Fruit fly (Drosophila melanogaster): Measurements from ENCODE around the gene Pburs.

The Pburs gene

DNA sequence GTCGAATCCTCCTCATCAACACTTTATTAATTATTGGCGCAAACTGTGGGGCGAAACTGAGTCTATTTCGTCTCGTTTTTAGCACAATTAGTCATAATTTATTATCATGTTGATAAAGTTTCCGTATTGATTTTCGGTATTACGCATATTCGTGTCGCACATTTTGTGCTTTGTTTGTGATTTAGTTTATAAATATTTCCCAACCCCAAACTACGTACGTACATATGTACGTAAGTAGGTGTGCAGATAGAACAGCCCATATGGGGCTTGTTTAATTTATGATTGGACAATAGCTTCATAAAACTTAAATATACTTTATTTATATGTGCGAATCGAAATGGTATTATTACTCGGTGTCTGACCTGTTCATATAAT, 22.1 kb downstream of the Pburs start (continued):
- peak; percentile 20 for TF ChIP-seq CG7928 (GFP tag; optimal IDR thresholded peaks at IDR 0.05)
- no peak for TF ChIP-seq CG17802 (tag; optimal IDR thresholded peaks at IDR 0.05)
- 0 out of 2 replicates have a peak, but pooled peaks have one; percentile 31 for TF ChIP-seq CG10321 (GFP tag; IDR thresholded peaks at IDR 0.05)
- TF ChIP-seq CG7556 (GFP tag; optimal IDR thresholded peaks at IDR 0.05): no peak
- no peak for TF ChIP-seq z (GFP tag; IDR thresholded peaks at IDR 0.05)
- TF ChIP-seq HLH3B (GFP tag; IDR thresholded peaks at IDR 0.05): no peak
- 0 out of 3 replicates have a peak, but pooled peaks have one; percentile 0 for TF ChIP-seq CG17361 (GFP tag; IDR thresholded peaks at IDR 0.05)
- no peak for TF ChIP-seq cad (GFP tag; optimal IDR thresholded peaks at IDR 0.05)
- peak; percentile 46 for TF ChIP-seq fd3F (GFP tag; optimal IDR thresholded peaks at IDR 0.05)
- TF ChIP-seq CG18619 (GFP tag; optimal IDR thresholded peaks at IDR 0.05): no peak
- TF ChIP-seq HLHmδ (GFP tag; optimal IDR thresholded peaks at IDR 0.05): no peak
- no peak for TF ChIP-seq hbn (GFP tag; IDR thresholded peaks at IDR 0.05; ENCODE audit: partially characterized antibody)
- no peak for TF ChIP-seq CG4617 (GFP tag; optimal IDR thresholded peaks at IDR 0.05; ENCODE audit: borderline replicate concordance)
- TF ChIP-seq jumu (GFP tag; optimal IDR thresholded peaks at IDR 0.05): no peak
- TF ChIP-seq H2.0 (GFP tag; IDR thresholded peaks at IDR 0.05): no peak
- no peak for TF ChIP-seq CG14965 (GFP tag; optimal IDR thresholded peaks at IDR 0.05; ENCODE audit: borderline replicate concordance)
- TF ChIP-seq gt (GFP tag; IDR thresholded peaks at IDR 0.05): no peak
- TF ChIP-seq dpn (GFP tag; optimal IDR thresholded peaks at IDR 0.05): no peak
- no peak for TF ChIP-seq Awh (GFP tag; IDR thresholded peaks at IDR 0.05)
- TF ChIP-seq Dref (GFP tag; IDR thresholded peaks at IDR 0.05): no peak
- no peak for TF ChIP-seq CG15479 (GFP tag; optimal IDR thresholded peaks at IDR 0.05)
- no peak for TF ChIP-seq CG14050 (GFP tag; IDR thresholded peaks at IDR 0.05)
- no peak for TF ChIP-seq Usf (GFP tag; optimal IDR thresholded peaks at IDR 0.05)
- peak; percentile 51; the same call in 1 of the 2 replicates for TF ChIP-seq Atf6 (GFP tag; IDR thresholded peaks at IDR 0.05)
- TF ChIP-seq tap (tag; optimal IDR thresholded peaks at IDR 0.05): no peak
- TF ChIP-seq inv (GFP tag; IDR thresholded peaks at IDR 0.05; ENCODE audit: partially characterized antibody): no peak
- TF ChIP-seq row (GFP tag; IDR thresholded peaks at IDR 0.05): no peak
- no peak for TF ChIP-seq BEAF-32 (GFP tag; optimal IDR thresholded peaks at IDR 0.05)
- no peak for TF ChIP-seq tx (GFP tag; optimal IDR thresholded peaks at IDR 0.05)
- TF ChIP-seq Ssrp (tag; optimal IDR thresholded peaks at IDR 0.05): no peak
- TF ChIP-seq nerfin-1 (tag; optimal IDR thresholded peaks at IDR 0.05): no peak
- TF ChIP-seq tna (GFP tag; IDR thresholded peaks at IDR 0.05; ENCODE audit: partially characterized antibody): no peak
- TF ChIP-seq hb (GFP tag; IDR thresholded peaks at IDR 0.05; ENCODE audit: partially characterized antibody): no peak
- no peak for TF ChIP-seq dm (GFP tag; optimal IDR thresholded peaks at IDR 0.05)
- TF ChIP-seq CG1647 (GFP tag; optimal IDR thresholded peaks at IDR 0.05): no peak
- peak; percentile 24; the same call in 1 of the 2 replicates for TF ChIP-seq gsb (GFP tag; IDR thresholded peaks at IDR 0.05)
- TF ChIP-seq CG6272 (GFP tag; IDR thresholded peaks at IDR 0.05): no peak
- TF ChIP-seq ttk (GFP tag; IDR thresholded peaks at IDR 0.05): no peak
- no peak for TF ChIP-seq CG2129 (GFP tag; IDR thresholded peaks at IDR 0.05; ENCODE audit: partially characterized antibody)
- TF ChIP-seq CG7987 (GFP tag; optimal IDR thresholded peaks at IDR 0.05): peak; percentile 31
- TF ChIP-seq Med (GFP tag): peak; percentile 75
- TF ChIP-seq CG11398 (GFP tag; optimal IDR thresholded peaks at IDR 0.05): no peak
- no peak for TF ChIP-seq psq (GFP tag; optimal IDR thresholded peaks at IDR 0.05)
- no peak; the same call in 1 of the 2 replicates for TF ChIP-seq slbo (GFP tag; IDR thresholded peaks at IDR 0.05)
- TF ChIP-seq CG6854 (GFP tag; optimal IDR thresholded peaks at IDR 0.05): no peak
- peak; percentile 19 for TF ChIP-seq CG18599 (GFP tag; optimal IDR thresholded peaks at IDR 0.05)
- no peak for TF ChIP-seq CG33213 (GFP tag; optimal IDR thresholded peaks at IDR 0.05)
- 0 out of 4 replicates have a peak, but pooled peaks have one; percentile 4 for TF ChIP-seq chinmo (GFP tag; IDR thresholded peaks at IDR 0.05; ENCODE audit: partially characterized antibody)
- TF ChIP-seq CG15514 (GFP tag; optimal IDR thresholded peaks at IDR 0.05): peak; percentile 47
- TF ChIP-seq Fer1 (GFP tag; optimal IDR thresholded peaks at IDR 0.05): peak; percentile 4
- no peak for TF ChIP-seq Rx (GFP tag; IDR thresholded peaks at IDR 0.05)
